Fruit fly (Drosophila melanogaster) whole organism, embryonic: Measurements from ENCODE around the gene Cpr62Ba.

Experiments used
- ATbp ChIP-seq: fragments of 200-800 bp; sonication (Bioruptor generic); optimal IDR thresholded peaks from 2 replicates; lab custom pipeline; 2017; ENCODE audit warnings: missing biosample characterization, mild to moderate bottlenecking, missing genetic modification characterization, missing genetic modification reagents
- Asciz ChIP-seq: fragments of 200-800 bp; sonication (Bioruptor generic); optimal IDR thresholded peaks from 2 replicates; lab custom pipeline; 2017; ENCODE audit warnings: missing biosample characterization, mild to moderate bottlenecking, missing genetic modification characterization, missing genetic modification reagents
- CG10209 ChIP-seq: fragments of 200-800 bp; sonication (Bioruptor generic); optimal IDR thresholded peaks from 3 replicates; lab custom pipeline; 2017; ENCODE audit warnings: missing biosample characterization, mild to moderate bottlenecking, missing genetic modification characterization, missing genetic modification reagents
- CG15514 ChIP-seq: fragments of 200-800 bp; sonication (Bioruptor generic); optimal IDR thresholded peaks from 3 replicates; lab custom pipeline; 2017; ENCODE audit warnings: missing biosample characterization, missing genetic modification characterization, mild to moderate bottlenecking, moderate library complexity, missing genetic modification reagents
- CG17359 ChIP-seq: fragments of 200-800 bp; sonication (Bioruptor generic); optimal IDR thresholded peaks from 3 replicates; lab custom pipeline; 2018; ENCODE audit warnings: missing biosample characterization, mild to moderate bottlenecking, missing genetic modification characterization, moderate library complexity
- CG30403 ChIP-seq: fragments of 200-800 bp; sonication (Bioruptor generic); optimal IDR thresholded peaks from 3 replicates; lab custom pipeline; 2016; ENCODE audit warnings: missing biosample characterization, missing genetic modification characterization
- CG30431 ChIP-seq: fragments of 200-800 bp; sonication (Bioruptor generic); optimal IDR thresholded peaks from 2 replicates; lab custom pipeline; 2017; ENCODE audit warnings: missing biosample characterization, missing genetic modification characterization
- Hr39 ChIP-seq: fragments of >200 bp; optimal IDR thresholded peaks from 2 replicates; lab custom pipeline; 2017
- Rfx ChIP-seq: fragments of 200-800 bp; sonication (Bioruptor generic); IDR thresholded peaks from 2 replicates; pipeline ENCODE4 v1.3.6; 2022; ENCODE audit warnings: missing biosample characterization, missing genetic modification characterization
- bigmax ChIP-seq: fragments of 200-800 bp; sonication (Bioruptor generic); optimal IDR thresholded peaks from 2 replicates; lab custom pipeline; 2018; ENCODE audit warnings: missing biosample characterization, mild to moderate bottlenecking, missing genetic modification characterization

DNA sequence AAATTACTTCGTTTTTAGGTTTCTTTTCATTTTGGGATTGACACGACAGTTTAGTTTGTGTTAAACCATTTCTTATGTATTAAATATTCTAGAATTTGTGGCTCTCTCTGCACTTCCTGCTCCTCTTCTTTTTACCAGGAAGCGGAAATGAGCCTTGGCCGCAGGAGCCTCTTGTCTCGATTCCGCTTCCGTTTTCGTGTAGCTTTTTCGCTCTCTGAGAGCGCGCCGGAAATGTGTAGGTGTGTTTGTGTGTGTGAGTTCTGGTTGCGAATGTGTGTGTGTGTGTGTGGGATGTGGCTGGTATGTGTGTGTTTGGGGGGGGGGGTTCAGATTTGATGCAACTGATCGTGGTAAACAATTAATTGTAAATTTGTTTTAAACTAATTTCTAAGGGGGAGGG, 28.0 kb upstream of the Cpr62Ba start:
- TF ChIP-seq bigmax (GFP tag; lab: Kevin White, UChicago): no peak
- no peak for TF ChIP-seq Rfx (GFP tag; lab: Robert Waterston, UW)
- no peak for TF ChIP-seq CG30431 (GFP tag; lab: Kevin White, UChicago)
- no peak for TF ChIP-seq Hr39 (lab: Kevin White, UChicago)
- no peak for TF ChIP-seq ATbp
- no peak for TF ChIP-seq CG30403 (GFP tag; lab: Kevin White, UChicago)
- TF ChIP-seq CG15514 (GFP tag; lab: Kevin White, UChicago): peak; percentile 30
- TF ChIP-seq CG17359: no peak
- TF ChIP-seq CG10209: no peak
- TF ChIP-seq Asciz: peak; percentile 39
